Worm (Caenorhabditis elegans) whole organism, L2 larva: ENCODE measurements around the gene pch-2.

Experiments
- R02D3.7 ChIP-seq: fragments of 150-350 bp; optimal IDR thresholded peaks from 2 replicates; lab custom pipeline; 2014; ENCODE audit warnings: missing biosample characterization, missing genetic modification characterization
- ZK546.5 ChIP-seq: sonication (generic microtip); optimal IDR thresholded peaks from 2 replicates; lab custom pipeline; 2017; ENCODE audit warnings: missing biosample characterization, missing genetic modification characterization
- aly-2 ChIP-seq: fragments of 150-350 bp; optimal IDR thresholded peaks from 2 replicates; lab custom pipeline; 2014; ENCODE audit warnings: missing biosample characterization, missing genetic modification characterization
- ama-1 ChIP-seq: fragments of 150-350 bp; optimal IDR thresholded peaks from 2 replicates; lab custom pipeline; 2018; ENCODE audit warnings: inconsistent platforms
- ceh-82 ChIP-seq: fragments of 150-350 bp; optimal IDR thresholded peaks from 2 replicates; lab custom pipeline; 2014; ENCODE audit warnings: missing biosample characterization, missing genetic modification characterization
- elt-3 ChIP-seq: sonication (generic microtip); optimal IDR thresholded peaks from 2 replicates; lab custom pipeline; 2017; ENCODE audit warnings: missing biosample characterization, missing genetic modification characterization
- mab-5 ChIP-seq: fragments of 150-350 bp; optimal IDR thresholded peaks from 2 replicates; lab custom pipeline; 2014; ENCODE audit warnings: missing biosample characterization, missing genetic modification characterization
- mdl-1 ChIP-seq, 2 experiments: fragments of 150-350 bp in 1 of 2; sonication (generic microtip) in 1 of 2; optimal IDR thresholded peaks; 2 replicates each; lab custom pipeline; 2017; ENCODE audit warnings: missing biosample characterization in 2 of 2, missing genetic modification characterization in 2 of 2
- nhr-129 ChIP-seq: fragments of 150-350 bp; optimal IDR thresholded peaks from 2 replicates; lab custom pipeline; 2014; ENCODE audit warnings: missing biosample characterization, missing genetic modification characterization
- nhr-23 ChIP-seq: fragments of 150-350 bp; optimal IDR thresholded peaks from 2 replicates; lab custom pipeline; 2014; ENCODE audit warnings: missing biosample characterization, missing genetic modification reagents, missing genetic modification characterization
- nhr-237 ChIP-seq: fragments of 150-350 bp; optimal IDR thresholded peaks from 2 replicates; lab custom pipeline; 2014; ENCODE audit warnings: missing biosample characterization, missing genetic modification characterization
- sma-3 ChIP-seq: sonication (generic microtip); optimal IDR thresholded peaks from 2 replicates; lab custom pipeline; 2016; ENCODE audit warnings: missing genetic modification reagents, missing genetic modification characterization, missing compliant biosample characterization
- zag-1 ChIP-seq: fragments of 150-350 bp; optimal IDR thresholded peaks from 2 replicates; lab custom pipeline; 2014; ENCODE audit warnings: missing biosample characterization, missing genetic modification characterization
- ztf-4 ChIP-seq: fragments of 150-350 bp; optimal IDR thresholded peaks from 2 replicates; lab custom pipeline; 2014; ENCODE audit warnings: missing biosample characterization, missing genetic modification characterization

DNA sequence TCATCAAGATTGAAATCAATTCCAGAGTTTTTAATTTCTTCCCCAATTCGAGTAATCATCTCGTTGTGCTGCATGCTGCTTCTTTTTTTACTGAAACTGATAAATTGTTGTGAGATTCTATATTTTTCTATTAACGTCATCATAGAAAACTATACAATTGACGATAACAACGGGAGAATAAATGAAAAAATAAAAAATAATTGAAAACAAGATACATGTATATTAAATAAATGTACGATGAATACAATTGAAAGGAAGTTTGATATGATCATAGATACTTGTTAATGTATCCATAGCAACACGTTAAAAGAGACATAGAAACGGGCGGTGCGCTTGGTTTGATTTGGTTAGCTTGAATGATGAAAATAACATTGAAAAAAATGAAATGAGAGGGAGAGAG lies 32.3 kb downstream of the pch-2 start, which contains the start of gene T05C12.8:
- TF ChIP-seq mdl-1 (tag; optimal IDR thresholded peaks at IDR 0.05; lab: Kevin White, UChicago) (no peak), nhr-129 (no peak), mab-5 (tag; lab: Kevin White, UChicago) (no peak), sma-3 (no peak), ztf-4 (no peak), zag-1 (tag; lab: Kevin White, UChicago) (no peak), R02D3.7 (tag; lab: Kevin White, UChicago) (no peak), ceh-82 (tag; lab: Kevin White, UChicago) (no peak), elt-3 (no peak), nhr-23 (tag; lab: Kevin White, UChicago) (no peak), aly-2 (tag; lab: Kevin White, UChicago) (no peak), ama-1 (lab: Kevin White, UChicago) (no peak), nhr-237 (no peak), ZK546.5 (tag; lab: Kevin White, UChicago) (no peak)
